Fruit fly (Drosophila melanogaster): ENCODE measurements around the gene beta-PheRS.

The beta-PheRS gene

DNA sequence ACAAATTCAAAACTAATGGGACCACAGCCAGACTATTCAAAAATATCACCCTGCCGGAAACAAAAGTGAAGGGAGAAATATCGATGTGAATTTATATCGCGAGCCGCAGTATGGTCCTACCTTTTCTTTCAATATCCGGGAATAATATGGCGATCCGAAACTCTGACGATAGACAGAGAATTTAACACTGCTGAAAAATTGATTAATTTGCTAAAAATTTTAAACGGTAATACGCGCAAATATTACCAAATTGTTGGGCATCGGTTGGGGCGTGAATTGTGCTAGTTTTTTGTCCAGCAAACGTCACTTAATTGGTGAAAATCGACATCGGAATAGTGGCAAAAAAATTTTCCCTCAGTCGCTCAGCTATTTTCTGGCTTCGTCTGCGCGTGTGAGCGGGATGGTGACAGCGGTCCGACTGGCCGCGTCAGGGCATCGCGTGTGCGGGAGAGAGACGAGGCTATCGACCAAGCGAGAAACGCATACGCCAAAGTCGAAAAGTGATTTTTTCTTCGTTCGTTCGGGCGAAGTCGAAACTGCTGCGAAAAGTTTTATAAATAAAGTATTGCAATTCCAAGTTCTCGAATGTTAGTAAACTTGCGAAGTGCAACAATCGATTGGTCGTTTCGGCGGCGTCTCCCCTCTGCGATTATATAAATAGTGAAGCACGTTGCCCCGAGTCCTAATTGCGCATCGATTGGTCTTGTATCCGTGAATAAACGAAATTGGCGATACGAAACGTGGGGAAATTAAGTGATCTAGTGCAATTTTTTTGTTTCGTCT is 21.9 kb downstream of the beta-PheRS start, which contains the start of gene mask (continued):
- TF ChIP-seq mam (GFP tag; optimal IDR thresholded peaks at IDR 0.05) (peak; percentile 82), Dref (GFP tag; IDR thresholded peaks at IDR 0.05) (peak; percentile 58), zfh1 (GFP tag; IDR thresholded peaks at IDR 0.05) (peak; percentile 86), slbo (GFP tag; IDR thresholded peaks at IDR 0.05) (peak; percentile 79), MESR4 (GFP tag; optimal IDR thresholded peaks at IDR 0.05) (peak; percentile 84), CG15601 (tag; optimal IDR thresholded peaks at IDR 0.05) (peak; percentile 70), nmo (GFP tag; optimal IDR thresholded peaks at IDR 0.05) (peak; percentile 49), corto (GFP tag; optimal IDR thresholded peaks at IDR 0.05) (no peak), CG10366 (GFP tag; IDR thresholded peaks at IDR 0.05) (peak; percentile 76), zen (tag; optimal IDR thresholded peaks at IDR 0.05) (peak; percentile 37), Hey (tag; optimal IDR thresholded peaks at IDR 0.05) (peak; percentile 83), sug (tag; optimal IDR thresholded peaks at IDR 0.05) (peak; percentile 82), dmrt99B (tag; optimal IDR thresholded peaks at IDR 0.05) (no peak), fd102C (GFP tag; optimal IDR thresholded peaks at IDR 0.05) (peak; percentile 50), bab2 (GFP tag; optimal IDR thresholded peaks at IDR 0.05) (peak; percentile 50), zf30C (GFP tag; optimal IDR thresholded peaks at IDR 0.05) (no peak), CG9817 (tag; optimal IDR thresholded peaks at IDR 0.05) (peak; percentile 81), amos (GFP tag; IDR thresholded peaks at IDR 0.05; ENCODE audit: partially characterized antibody) (peak; percentile 55), mld (GFP tag; IDR thresholded peaks at IDR 0.05; ENCODE audit: partially characterized antibody) (no peak), Eip74EF (GFP tag; optimal IDR thresholded peaks at IDR 0.05) (peak in 1 of 2 experiments; percentile 25), CG12219 (GFP tag; optimal IDR thresholded peaks at IDR 0.05) (peak; percentile 72), eve (GFP tag; optimal IDR thresholded peaks at IDR 0.05) (no peak), CG14710 (tag; optimal IDR thresholded peaks at IDR 0.05) (peak; percentile 77), tx (GFP tag; optimal IDR thresholded peaks at IDR 0.05) (peak; percentile 30), toy (GFP tag; IDR thresholded peaks at IDR 0.05) (0 out of 2 replicates have a peak, but pooled peaks have one; percentile 28), sc (optimal IDR thresholded peaks at IDR 0.05) (no peak), sc (GFP tag; optimal IDR thresholded peaks at IDR 0.05) (peak; percentile 71), Dip2 (GFP tag; IDR thresholded peaks at IDR 0.05) (no peak), Hmx (GFP tag; optimal IDR thresholded peaks at IDR 0.05) (peak; percentile 27), NfI (GFP tag; optimal IDR thresholded peaks at IDR 0.05) (peak; percentile 93), pum (GFP tag; optimal IDR thresholded peaks at IDR 0.05) (peak; percentile 19), CG7928 (GFP tag; optimal IDR thresholded peaks at IDR 0.05) (peak; percentile 12), Neu2 (GFP tag; optimal IDR thresholded peaks at IDR 0.05; ENCODE audit: borderline replicate concordance) (peak; percentile 42), CG13287 (GFP tag; IDR thresholded peaks at IDR 0.05; ENCODE audit: partially characterized antibody) (no peak), fd64A (GFP tag; optimal IDR thresholded peaks at IDR 0.05) (peak; percentile 25), CG2202 (tag; optimal IDR thresholded peaks at IDR 0.05) (peak; percentile 39), Fer1 (GFP tag; optimal IDR thresholded peaks at IDR 0.05) (peak; percentile 72), tna (GFP tag; IDR thresholded peaks at IDR 0.05; ENCODE audit: partially characterized antibody) (no peak), PHDP (tag; optimal IDR thresholded peaks at IDR 0.05) (peak; percentile 66), CG6813 (GFP tag; optimal IDR thresholded peaks at IDR 0.05) (peak; percentile 78), esg (GFP tag; conservative IDR thresholded peaks at IDR 0.05) (no peak), MBD-R2 (GFP tag; IDR thresholded peaks at IDR 0.05) (no peak), Ets65A (GFP tag) (peak; percentile 97), CG6272 (GFP tag; IDR thresholded peaks at IDR 0.05) (peak; percentile 66), Med (GFP tag) (peak; percentile 98), zfh2 (GFP tag; optimal IDR thresholded peaks at IDR 0.05) (peak; percentile 81), sens (GFP tag) (peak; percentile 81), Xrp1 (GFP tag; IDR thresholded peaks at IDR 0.05) (no peak), gsb (GFP tag; IDR thresholded peaks at IDR 0.05) (0 out of 2 replicates have a peak, but pooled peaks have one; percentile 13)

Measured in whole organism, embryonic.